Worm (Caenorhabditis elegans) whole organism, L3 larva: ENCODE data around the gene C36B7.6.

Experiments
- ceh-82 ChIP-seq: fragments of 150-350 bp; optimal IDR thresholded peaks from 2 replicates; lab custom pipeline; 2014; ENCODE audit warnings: missing biosample characterization, missing genetic modification characterization
- ceh-9 ChIP-seq: sonication (generic microtip); optimal IDR thresholded peaks from 2 replicates; lab custom pipeline; 2018; ENCODE audit warnings: missing biosample characterization, missing genetic modification characterization
- elt-3 ChIP-seq, 3 experiments: fragments of 150-350 bp in 1 of 3; sonication (generic microtip) in 2 of 3; optimal IDR thresholded peaks; 2 replicates in 2 of 3; 4 replicates in 1 of 3; lab custom pipeline; 2014 to 2017; ENCODE audit warnings: missing biosample characterization in 3 of 3, missing genetic modification characterization in 3 of 3
- fos-1 ChIP-seq: fragments of 150-350 bp; optimal IDR thresholded peaks from 2 replicates; lab custom pipeline; 2014; ENCODE audit warnings: missing biosample characterization, missing genetic modification characterization
- snpc-4 ChIP-seq: fragments of 150-350 bp; optimal IDR thresholded peaks from 2 replicates; lab custom pipeline; 2014; ENCODE audit warnings: missing biosample characterization, missing genetic modification characterization
- unc-62 ChIP-seq: fragments of 150-350 bp; sonication (generic microtip); optimal IDR thresholded peaks from 4 replicates; lab custom pipeline; 2014; ENCODE audit warnings: missing biosample characterization, missing genetic modification reagents, missing genetic modification characterization

ce11 chrX:7085912-7086311, 14.2 kb downstream of the C36B7.6 start, which contains the start of gene C36B7.4:
- TF ChIP-seq ceh-9 (tag; lab: Kevin White, UChicago) (no peak), snpc-4 (tag; lab: Kevin White, UChicago) (no peak), ceh-82 (no peak), unc-62 (GFP tag; lab: Kevin White, UChicago) (no peak), fos-1 (no peak), elt-3 (tag; optimal IDR thresholded peaks at IDR 0.05; lab: Kevin White, UChicago) (no peak)
